Fruit fly (Drosophila melanogaster) whole organism, embryonic: ENCODE measurements around the gene Rab3-GEF.
A peak's percentile ranks its signal among the peaks of the same experiment; 100 is the strongest.

ENCODE experiments used
- Atf-2 ChIP-seq: fragments of 200-800 bp; sonication (Bioruptor generic); optimal IDR thresholded peaks from 2 replicates; lab custom pipeline; 2016; ENCODE audit warnings: missing biosample characterization, missing genetic modification characterization
- CG10209 ChIP-seq: fragments of 200-800 bp; sonication (Bioruptor generic); optimal IDR thresholded peaks from 3 replicates; lab custom pipeline; 2017; ENCODE audit warnings: missing biosample characterization, mild to moderate bottlenecking, missing genetic modification characterization, missing genetic modification reagents
- CG11504 ChIP-seq: fragments of 200-800 bp; sonication (Bioruptor generic); optimal IDR thresholded peaks from 3 replicates; lab custom pipeline; 2019; ENCODE audit warnings: missing biosample characterization, mild to moderate bottlenecking, missing genetic modification characterization, moderate library complexity
- CG13624 ChIP-seq: fragments of 200-800 bp; sonication (Bioruptor generic); optimal IDR thresholded peaks from 2 replicates; lab custom pipeline; 2016; ENCODE audit warnings: missing biosample characterization, missing genetic modification characterization
- CG14667 ChIP-seq: fragments of 200-800 bp; sonication (Bioruptor generic); IDR thresholded peaks from 2 replicates; pipeline ENCODE4 v1.3.6; 2022; ENCODE audit warnings: missing biosample characterization, missing genetic modification characterization
- CG1529 ChIP-seq: fragments of 200-800 bp; sonication (Bioruptor generic); optimal IDR thresholded peaks from 3 replicates; lab custom pipeline; 2018; ENCODE audit warnings: missing biosample characterization, missing genetic modification characterization
- CG18599 ChIP-seq: fragments of 200-800 bp; sonication (Bioruptor generic); optimal IDR thresholded peaks from 3 replicates; lab custom pipeline; 2017; ENCODE audit warnings: missing biosample characterization, missing genetic modification characterization, mild to moderate bottlenecking, moderate library complexity, missing genetic modification reagents
- CG18764 ChIP-seq: fragments of 200-800 bp; sonication (Bioruptor generic); optimal IDR thresholded peaks from 3 replicates; lab custom pipeline; 2016; ENCODE audit warnings: missing biosample characterization, missing genetic modification characterization
- CG2712 ChIP-seq: fragments of 200-800 bp; optimal IDR thresholded peaks from 3 replicates; lab custom pipeline; 2019; ENCODE audit warnings: missing biosample characterization, mild to moderate bottlenecking, missing genetic modification characterization, moderate library complexity
- CG32532 ChIP-seq: fragments of 200-800 bp; sonication (Bioruptor generic); IDR thresholded peaks from 2 replicates; pipeline ENCODE4 v1.3.6; 2022; ENCODE audit warnings: missing biosample characterization, missing genetic modification characterization
- CG4854 ChIP-seq: fragments of 200-800 bp; sonication (Bioruptor generic); optimal IDR thresholded peaks from 2 replicates; lab custom pipeline; 2016; ENCODE audit warnings: missing biosample characterization, missing genetic modification characterization, inconsistent platforms
- CG5953 ChIP-seq: fragments of 200-800 bp; sonication (Bioruptor generic); IDR thresholded peaks from 2 replicates; pipeline ENCODE4 v1.3.6; 2022; ENCODE audit warnings: missing biosample characterization, missing genetic modification characterization
- CG7839 ChIP-seq: fragments of 200-800 bp; sonication (Bioruptor generic); optimal IDR thresholded peaks from 3 replicates; lab custom pipeline; 2018; ENCODE audit warnings: missing biosample characterization, mild to moderate bottlenecking, missing genetic modification characterization, moderate library complexity
- CG7987 ChIP-seq: fragments of 200-800 bp; sonication (Bioruptor generic); optimal IDR thresholded peaks from 2 replicates; lab custom pipeline; 2018; ENCODE audit warnings: missing biosample characterization, mild to moderate bottlenecking, missing genetic modification characterization, moderate library complexity
- CG9876 ChIP-seq: fragments of 200-800 bp; sonication (Bioruptor generic); optimal IDR thresholded peaks from 2 replicates; lab custom pipeline; 2016; ENCODE audit warnings: missing biosample characterization, missing genetic modification characterization
- CG9932 ChIP-seq: fragments of 200-800 bp; sonication (Bioruptor generic); IDR thresholded peaks from 2 replicates; pipeline ENCODE4 v1.3.6; 2022; ENCODE audit warnings: missing biosample characterization, missing genetic modification characterization
- Chrac-16 ChIP-seq: fragments of 200-800 bp; sonication (Bioruptor generic); optimal IDR thresholded peaks from 3 replicates; lab custom pipeline; 2016; ENCODE audit warnings: missing biosample characterization, missing genetic modification characterization
- CoRest ChIP-seq: fragments of 200-800 bp; sonication (Bioruptor generic); optimal IDR thresholded peaks from 3 replicates; lab custom pipeline; 2018; ENCODE audit warnings: missing biosample characterization, mild to moderate bottlenecking, missing genetic modification characterization, moderate library complexity
- Dll ChIP-seq: fragments of 200-800 bp; sonication (Bioruptor generic); IDR thresholded peaks from 4 replicates; pipeline ENCODE4 v1.3.6; 2022; ENCODE audit warnings: missing biosample characterization, missing genetic modification characterization; ENCODE audit not compliant: partially characterized antibody
- Fer3 ChIP-seq: fragments of 200-800 bp; sonication (Bioruptor generic); optimal IDR thresholded peaks from 2 replicates; lab custom pipeline; 2018; ENCODE audit warnings: missing biosample characterization, mild to moderate bottlenecking, missing genetic modification characterization, moderate library complexity
- Gug ChIP-seq: fragments of 200-800 bp; sonication (Bioruptor generic); IDR thresholded peaks from 4 replicates; pipeline ENCODE4 v1.3.6; 2022; ENCODE audit warnings: missing biosample characterization, missing genetic modification characterization
- H15 ChIP-seq: fragments of 200-800 bp; sonication (Bioruptor generic); IDR thresholded peaks from 3 replicates; pipeline ENCODE4 v1.3.6; 2022; ENCODE audit warnings: missing biosample characterization, missing genetic modification characterization
- HHEX ChIP-seq: fragments of 200-800 bp; sonication (Bioruptor generic); optimal IDR thresholded peaks from 3 replicates; lab custom pipeline; 2017; ENCODE audit warnings: missing biosample characterization, mild to moderate bottlenecking, missing genetic modification characterization, missing genetic modification reagents
- HLH3B ChIP-seq: fragments of 200-800 bp; sonication (Bioruptor generic); IDR thresholded peaks from 2 replicates; pipeline ENCODE4 v1.3.6; 2022; ENCODE audit warnings: missing biosample characterization, missing genetic modification characterization
- HLHmδ ChIP-seq: fragments of 200-800 bp; sonication (Bioruptor generic); optimal IDR thresholded peaks from 2 replicates; lab custom pipeline; 2018; ENCODE audit warnings: missing biosample characterization, mild to moderate bottlenecking, missing genetic modification characterization, moderate library complexity
- Hsf ChIP-seq: fragments of 200-800 bp; sonication (Bioruptor generic); optimal IDR thresholded peaks from 3 replicates; lab custom pipeline; 2016; ENCODE audit warnings: missing biosample characterization, missing genetic modification characterization
- Kr ChIP-seq: fragments of 200-800 bp; sonication (Bioruptor generic); optimal IDR thresholded peaks from 2 replicates; lab custom pipeline; 2017; ENCODE audit warnings: missing biosample characterization, mild to moderate bottlenecking, missing genetic modification characterization
- Lpt ChIP-seq: fragments of >200 bp; optimal IDR thresholded peaks from 2 replicates; lab custom pipeline; 2018; ENCODE audit warnings: missing biosample characterization, missing genetic modification characterization
- Myb ChIP-seq: fragments of 200-800 bp; sonication (Bioruptor generic); optimal IDR thresholded peaks from 2 replicates; lab custom pipeline; 2016; ENCODE audit warnings: missing biosample characterization, missing genetic modification characterization
- NC2β ChIP-seq: fragments of 200-800 bp; sonication (Bioruptor generic); optimal IDR thresholded peaks from 2 replicates; lab custom pipeline; 2016; ENCODE audit warnings: missing biosample characterization, missing genetic modification characterization
- Opbp ChIP-seq: fragments of 200-800 bp; sonication (Bioruptor generic); IDR thresholded peaks from 3 replicates; pipeline ENCODE4 v1.3.6; 2022; ENCODE audit warnings: missing biosample characterization, missing genetic modification characterization; ENCODE audit not compliant: partially characterized antibody
- Side ChIP-seq: fragments of 200-800 bp; sonication (Bioruptor generic); optimal IDR thresholded peaks from 2 replicates; lab custom pipeline; 2016; ENCODE audit warnings: missing biosample characterization, missing genetic modification characterization
- Sry-β ChIP-seq: fragments of 200-800 bp; sonication (Bioruptor generic); optimal IDR thresholded peaks from 2 replicates; lab custom pipeline; 2018; ENCODE audit warnings: missing biosample characterization, mild to moderate bottlenecking, missing genetic modification characterization, moderate library complexity
- Trl ChIP-seq, 3 experiments: fragments of >200 bp in 2 of 3; fragments of 200-800 bp in 1 of 3; sonication (Bioruptor generic) in 1 of 3; optimal IDR thresholded peaks; 2 replicates in 1 of 3; 3 replicates in 2 of 3; lab custom pipeline; 2016 to 2017; ENCODE audit warnings: missing biosample characterization in 1 of 3, missing genetic modification characterization in 1 of 3
- al ChIP-seq: fragments of 200-800 bp; sonication (Bioruptor generic); IDR thresholded peaks from 2 replicates; pipeline ENCODE4 v1.3.6; 2022; ENCODE audit warnings: missing biosample characterization, missing genetic modification characterization
- aop ChIP-seq: fragments of 200-800 bp; sonication (Bioruptor generic); IDR thresholded peaks from 2 replicates; pipeline ENCODE4 v1.3.6; 2022; ENCODE audit warnings: missing biosample characterization, missing genetic modification characterization
- dmrt11E ChIP-seq: fragments of 200-800 bp; sonication (Bioruptor generic); optimal IDR thresholded peaks from 3 replicates; lab custom pipeline; 2018; ENCODE audit warnings: missing biosample characterization, mild to moderate bottlenecking, missing genetic modification characterization, moderate library complexity
- ewg ChIP-seq: fragments of 200-800 bp; sonication (Bioruptor generic); optimal IDR thresholded peaks from 3 replicates; lab custom pipeline; 2017; ENCODE audit warnings: mild to moderate bottlenecking, missing biosample characterization, missing genetic modification reagents, missing genetic modification characterization
- fd96Cb ChIP-seq: fragments of 200-800 bp; sonication (Bioruptor generic); optimal IDR thresholded peaks from 2 replicates; lab custom pipeline; 2018; ENCODE audit warnings: missing biosample characterization, mild to moderate bottlenecking, missing genetic modification characterization, moderate library complexity
- gfzf ChIP-seq: fragments of 200-800 bp; sonication (Bioruptor generic); optimal IDR thresholded peaks from 2 replicates; lab custom pipeline; 2016; ENCODE audit warnings: missing biosample characterization, mild to moderate bottlenecking, missing genetic modification characterization, moderate library complexity
- gsb ChIP-seq: fragments of 200-800 bp; sonication (Bioruptor generic); IDR thresholded peaks from 2 replicates; pipeline ENCODE4 v1.3.6; 2022; ENCODE audit warnings: missing biosample characterization, missing genetic modification characterization
- gsb-n ChIP-seq: fragments of 200-800 bp; sonication (Bioruptor generic); optimal IDR thresholded peaks from 3 replicates; lab custom pipeline; 2018; ENCODE audit warnings: missing biosample characterization, mild to moderate bottlenecking, missing genetic modification characterization
- gt ChIP-seq: fragments of 200-800 bp; sonication (Bioruptor generic); IDR thresholded peaks from 2 replicates; pipeline ENCODE4 v1.3.6; 2022; ENCODE audit warnings: missing biosample characterization, missing genetic modification characterization
- her ChIP-seq: fragments of 200-800 bp; sonication (Bioruptor generic); optimal IDR thresholded peaks from 2 replicates; lab custom pipeline; 2016; ENCODE audit warnings: missing biosample characterization, missing genetic modification characterization
- onecut ChIP-seq: fragments of 200-800 bp; sonication (Bioruptor generic); IDR thresholded peaks from 2 replicates; pipeline ENCODE4 v1.3.6; 2022; ENCODE audit warnings: missing biosample characterization, missing genetic modification characterization
- prd ChIP-seq, 3 experiments: fragments of >200 bp in 2 of 3; fragments of 200-800 bp in 1 of 3; sonication (Bioruptor generic) in 1 of 3; optimal IDR thresholded peaks in 2 of 3; IDR thresholded peaks in 1 of 3; 2 replicates in 2 of 3; 3 replicates in 1 of 3; pipeline versions ENCODE4 v1.3.6 to Lab custom; 2017 to 2022; ENCODE audit warnings: missing biosample characterization in 1 of 3, missing genetic modification characterization in 1 of 3
- pros ChIP-seq: fragments of 200-800 bp; sonication (Bioruptor generic); optimal IDR thresholded peaks from 3 replicates; lab custom pipeline; 2019; ENCODE audit warnings: missing biosample characterization, mild to moderate bottlenecking, missing genetic modification characterization, moderate library complexity
- usp ChIP-seq: fragments of >200 bp; optimal IDR thresholded peaks from 2 replicates; lab custom pipeline; 2017; ENCODE audit warnings: missing biosample characterization, missing genetic modification characterization
- vnd ChIP-seq: fragments of 200-800 bp; sonication (Bioruptor generic); IDR thresholded peaks from 3 replicates; pipeline ENCODE4 v1.3.6; 2022; ENCODE audit warnings: missing biosample characterization, missing genetic modification characterization; ENCODE audit not compliant: partially characterized antibody
- zfh2 ChIP-seq: fragments of 200-800 bp; sonication (Bioruptor generic); optimal IDR thresholded peaks from 2 replicates; lab custom pipeline; 2016; ENCODE audit warnings: missing biosample characterization, missing genetic modification characterization

Rab3-GEF gene

dm6 chrX:15043700-15044225 lies 45.7 kb upstream of the Rab3-GEF start, which contains the start of gene CG5541 (continued):
- no peak for TF ChIP-seq Chrac-16 (GFP tag; lab: Kevin White, UChicago)
- peak; percentile 91 for TF ChIP-seq Sry-β (GFP tag; lab: Kevin White, UChicago)
- TF ChIP-seq Lpt (GFP tag; lab: Kevin White, UChicago): no peak
- TF ChIP-seq gsb-n (tag; lab: Kevin White, UChicago): no peak
- TF ChIP-seq HHEX (GFP tag; lab: Kevin White, UChicago): no peak
- TF ChIP-seq vnd: no peak
- TF ChIP-seq Opbp (GFP tag; lab: Robert Waterston, UW): peak; percentile 20; the same call in 1 of the 3 replicates
- no peak for TF ChIP-seq CG5953
- TF ChIP-seq CG4854 (GFP tag; lab: Kevin White, UChicago): no peak
- no peak for TF ChIP-seq Dll
- no peak for TF ChIP-seq gfzf (GFP tag; lab: Kevin White, UChicago)
- TF ChIP-seq gsb (GFP tag; lab: Robert Waterston, UW): no peak
- TF ChIP-seq CG9876: no peak
- TF ChIP-seq HLHmδ (GFP tag; lab: Kevin White, UChicago): no peak
- peak; percentile 57 for TF ChIP-seq CG9932
- TF ChIP-seq Atf-2 (GFP tag; lab: Kevin White, UChicago): no peak
- TF ChIP-seq dmrt11E: no peak
- no peak for TF ChIP-seq Side (GFP tag; lab: Kevin White, UChicago)
- TF ChIP-seq CG14667 (GFP tag; lab: Robert Waterston, UW): no peak
- no peak for TF ChIP-seq CG7839
- TF ChIP-seq CG1529: no peak
- no peak for TF ChIP-seq CG11504 (tag; lab: Kevin White, UChicago)
- TF ChIP-seq aop (GFP tag; lab: Robert Waterston, UW): no peak
- no peak for TF ChIP-seq NC2β (GFP tag; lab: Kevin White, UChicago)
- peak in 1 of 2 experiments; percentile 36 for TF ChIP-seq prd (optimal IDR thresholded peaks at IDR 0.05; lab: Kevin White, UChicago)
- TF ChIP-seq prd (GFP tag; IDR thresholded peaks at IDR 0.05; lab: Robert Waterston, UW): no peak
- TF ChIP-seq gt (GFP tag; lab: Robert Waterston, UW): no peak
- no peak for TF ChIP-seq CG13624 (GFP tag; lab: Kevin White, UChicago)
- peak; percentile 40 for TF ChIP-seq CG18599 (GFP tag; lab: Kevin White, UChicago)
- TF ChIP-seq onecut: no peak
- no peak for TF ChIP-seq Hsf (GFP tag; lab: Kevin White, UChicago)
- no peak for TF ChIP-seq H15 (GFP tag; lab: Robert Waterston, UW)
- TF ChIP-seq fd96Cb (tag; lab: Kevin White, UChicago): no peak
- TF ChIP-seq CG10209 (GFP tag; lab: Kevin White, UChicago): no peak
- no peak for TF ChIP-seq Myb
- no peak for TF ChIP-seq Gug (GFP tag; lab: Robert Waterston, UW)
- TF ChIP-seq pros (GFP tag; lab: Kevin White, UChicago): no peak
- TF ChIP-seq CG18764 (GFP tag; lab: Kevin White, UChicago): no peak
- TF ChIP-seq zfh2 (GFP tag; lab: Kevin White, UChicago): no peak
- TF ChIP-seq ewg: no peak
- TF ChIP-seq Kr: no peak
- TF ChIP-seq HLH3B: no peak
- peak; percentile 42 to 77 for TF ChIP-seq Trl (optimal IDR thresholded peaks at IDR 0.05; lab: Kevin White, UChicago)
- TF ChIP-seq Trl (GFP tag; optimal IDR thresholded peaks at IDR 0.05; lab: Kevin White, UChicago): no peak
- no peak for TF ChIP-seq her (GFP tag; lab: Kevin White, UChicago)
- TF ChIP-seq CoRest (tag; lab: Kevin White, UChicago): peak; percentile 45
- no peak for TF ChIP-seq CG7987 (GFP tag; lab: Kevin White, UChicago)
- no peak for TF ChIP-seq CG32532 (GFP tag; lab: Robert Waterston, UW)
- TF ChIP-seq CG2712 (tag; lab: Kevin White, UChicago): no peak
- TF ChIP-seq usp (GFP tag; lab: Kevin White, UChicago): no peak
- 0 out of 2 replicates have a peak, but pooled peaks have one; percentile 17 for TF ChIP-seq al (GFP tag; lab: Robert Waterston, UW)
- TF ChIP-seq Fer3 (tag; lab: Kevin White, UChicago): peak; percentile 0
